Fruit fly (Drosophila melanogaster) whole organism, prepupa: ENCODE data around the gene CG43796.
A peak's percentile ranks its signal among the peaks of the same experiment; 100 is the strongest.

Experiments
- Blimp-1 ChIP-seq: fragments of 200-800 bp; sonication (Bioruptor generic); optimal IDR thresholded peaks from 3 replicates; lab custom pipeline; 2017; ENCODE audit warnings: missing biosample characterization, missing genetic modification characterization, mild to moderate bottlenecking, moderate library complexity, missing genetic modification reagents
- CG10631 ChIP-seq: fragments of 200-800 bp; sonication (Bioruptor generic); optimal IDR thresholded peaks from 2 replicates; lab custom pipeline; 2016; ENCODE audit warnings: missing biosample characterization, missing genetic modification characterization
- CG10669 ChIP-seq: fragments of 200-800 bp; sonication (Bioruptor generic); optimal IDR thresholded peaks from 3 replicates; lab custom pipeline; 2018; ENCODE audit warnings: missing biosample characterization, mild to moderate bottlenecking, missing genetic modification characterization, moderate library complexity
- CG11294 ChIP-seq: fragments of 200-800 bp; sonication (Bioruptor generic); IDR thresholded peaks from 2 replicates; pipeline ENCODE4 v1.3.6; 2022; ENCODE audit warnings: missing biosample characterization, missing genetic modification characterization
- CG11762 ChIP-seq: fragments of 200-800 bp; sonication (Bioruptor generic); optimal IDR thresholded peaks from 3 replicates; lab custom pipeline; 2016; ENCODE audit warnings: missing biosample characterization, missing genetic modification characterization; ENCODE audit not compliant: insufficient read depth
- CG15336 ChIP-seq: fragments of 200-800 bp; sonication (Bioruptor generic); IDR thresholded peaks from 2 replicates; pipeline ENCODE4 v1.3.6; 2022; ENCODE audit warnings: missing biosample characterization, missing genetic modification characterization
- CG1621 ChIP-seq: fragments of 200-800 bp; sonication (Bioruptor generic); optimal IDR thresholded peaks from 3 replicates; lab custom pipeline; 2018; ENCODE audit warnings: missing biosample characterization, mild to moderate bottlenecking, missing genetic modification characterization
- CG3032 ChIP-seq: fragments of 200-800 bp; optimal IDR thresholded peaks from 2 replicates; lab custom pipeline; 2019; ENCODE audit warnings: missing biosample characterization, mild to moderate bottlenecking, missing genetic modification characterization, moderate library complexity
- CG31627 ChIP-seq: fragments of 200-800 bp; sonication (Bioruptor generic); optimal IDR thresholded peaks from 3 replicates; lab custom pipeline; 2016; ENCODE audit warnings: missing biosample characterization, missing genetic modification characterization
- CG34406 ChIP-seq: fragments of 200-800 bp; sonication (Bioruptor generic); optimal IDR thresholded peaks from 3 replicates; lab custom pipeline; 2016; ENCODE audit warnings: missing biosample characterization, missing genetic modification characterization
- CG3919 ChIP-seq: fragments of 200-800 bp; sonication (Bioruptor generic); optimal IDR thresholded peaks from 3 replicates; lab custom pipeline; 2016; ENCODE audit warnings: missing biosample characterization, missing genetic modification characterization
- CG6276 ChIP-seq: fragments of 200-800 bp; sonication (Bioruptor generic); optimal IDR thresholded peaks from 2 replicates; lab custom pipeline; 2017; ENCODE audit warnings: missing biosample characterization, mild to moderate bottlenecking, missing genetic modification characterization
- CG6792 ChIP-seq: fragments of 200-800 bp; sonication (Bioruptor generic); optimal IDR thresholded peaks from 3 replicates; lab custom pipeline; 2016; ENCODE audit warnings: missing biosample characterization, missing genetic modification characterization
- CG6808 ChIP-seq: fragments of 200-800 bp; sonication (Bioruptor generic); optimal IDR thresholded peaks from 3 replicates; lab custom pipeline; 2017; ENCODE audit warnings: missing biosample characterization, missing genetic modification characterization, mild to moderate bottlenecking, moderate library complexity, missing genetic modification reagents
- CG7368 ChIP-seq: fragments of 200-800 bp; sonication (Bioruptor generic); optimal IDR thresholded peaks from 3 replicates; lab custom pipeline; 2016; ENCODE audit warnings: missing biosample characterization, missing genetic modification characterization
- CG8319 ChIP-seq: fragments of 200-800 bp; sonication (Bioruptor generic); optimal IDR thresholded peaks from 3 replicates; lab custom pipeline; 2016; ENCODE audit warnings: missing biosample characterization, missing genetic modification characterization
- Eip75B ChIP-seq: fragments of 200-800 bp; sonication (Bioruptor generic); optimal IDR thresholded peaks from 3 replicates; lab custom pipeline; 2016; ENCODE audit warnings: missing biosample characterization, missing genetic modification characterization
- Eip78C ChIP-seq: fragments of 200-800 bp; sonication (Bioruptor generic); peaks from one replicate; lab custom pipeline; 2016; ENCODE audit warnings: missing biosample characterization, missing genetic modification characterization
- Ets21C ChIP-seq: fragments of 200-800 bp; sonication (Bioruptor generic); optimal IDR thresholded peaks from 3 replicates; lab custom pipeline; 2016; ENCODE audit warnings: missing biosample characterization, missing genetic modification characterization
- Ets96B ChIP-seq: fragments of 200-800 bp; optimal IDR thresholded peaks from 2 replicates; lab custom pipeline; 2019; ENCODE audit warnings: missing biosample characterization, mild to moderate bottlenecking, missing genetic modification characterization, moderate library complexity
- Hr38 ChIP-seq: sonication (Bioruptor generic); optimal IDR thresholded peaks from 2 replicates; lab custom pipeline; 2016; ENCODE audit warnings: missing biosample characterization, missing genetic modification characterization
- Hr39 ChIP-seq: fragments of 200-800 bp; sonication (Bioruptor generic); optimal IDR thresholded peaks from 2 replicates; lab custom pipeline; 2016; ENCODE audit warnings: missing biosample characterization, missing genetic modification characterization
- Met ChIP-seq: fragments of 200-800 bp; sonication (Bioruptor generic); optimal IDR thresholded peaks from 3 replicates; lab custom pipeline; 2016; ENCODE audit warnings: missing biosample characterization, missing genetic modification characterization
- OdsH ChIP-seq: fragments of 200-800 bp; sonication (Bioruptor generic); optimal IDR thresholded peaks from 3 replicates; lab custom pipeline; 2016; ENCODE audit warnings: missing biosample characterization, missing genetic modification characterization
- Smox ChIP-seq: fragments of 200-800 bp; sonication (Bioruptor generic); optimal IDR thresholded peaks from 3 replicates; lab custom pipeline; 2016; ENCODE audit warnings: missing biosample characterization, missing genetic modification characterization
- Sox102F ChIP-seq: fragments of 200-800 bp; sonication (Bioruptor generic); optimal IDR thresholded peaks from 2 replicates; lab custom pipeline; 2016; ENCODE audit warnings: missing biosample characterization, mild to moderate bottlenecking, missing genetic modification characterization
- Sox14 ChIP-seq: fragments of 200-800 bp; sonication (Bioruptor generic); optimal IDR thresholded peaks from 3 replicates; lab custom pipeline; 2016; ENCODE audit warnings: missing biosample characterization, missing genetic modification characterization
- achi ChIP-seq: fragments of 200-800 bp; sonication (Bioruptor generic); optimal IDR thresholded peaks from 3 replicates; lab custom pipeline; 2016; ENCODE audit warnings: missing biosample characterization, missing genetic modification characterization
- acj6 ChIP-seq: fragments of 200-800 bp; sonication (Bioruptor generic); optimal IDR thresholded peaks from 3 replicates; lab custom pipeline; 2016; ENCODE audit warnings: missing biosample characterization, missing genetic modification characterization
- cyc ChIP-seq: fragments of 200-800 bp; sonication (Bioruptor generic); optimal IDR thresholded peaks from 3 replicates; lab custom pipeline; 2016; ENCODE audit warnings: missing biosample characterization, missing genetic modification characterization
- dac ChIP-seq: fragments of 200-800 bp; sonication (Bioruptor generic); optimal IDR thresholded peaks from 2 replicates; lab custom pipeline; 2017; ENCODE audit warnings: missing biosample characterization, mild to moderate bottlenecking, missing genetic modification characterization
- esn ChIP-seq: fragments of 200-800 bp; sonication (Bioruptor generic); optimal IDR thresholded peaks from 2 replicates; lab custom pipeline; 2016; ENCODE audit warnings: missing biosample characterization, mild to moderate bottlenecking, missing genetic modification characterization, moderate library complexity
- fd59A ChIP-seq: fragments of 200-800 bp; sonication (Bioruptor generic); optimal IDR thresholded peaks from 2 replicates; lab custom pipeline; 2017; ENCODE audit warnings: missing biosample characterization, mild to moderate bottlenecking, missing genetic modification characterization, missing genetic modification reagents
- lz ChIP-seq: fragments of 200-800 bp; sonication (Bioruptor generic); optimal IDR thresholded peaks from 3 replicates; lab custom pipeline; 2016; ENCODE audit warnings: missing biosample characterization, missing genetic modification characterization
- net ChIP-seq: fragments of 200-800 bp; sonication (Bioruptor generic); optimal IDR thresholded peaks from 3 replicates; lab custom pipeline; 2016; ENCODE audit warnings: missing biosample characterization, missing genetic modification characterization
- pdm3 ChIP-seq: fragments of 200-800 bp; sonication (Bioruptor generic); optimal IDR thresholded peaks from 3 replicates; lab custom pipeline; 2016; ENCODE audit warnings: missing biosample characterization, missing genetic modification characterization
- salr ChIP-seq, 2 experiments: fragments of 200-800 bp; sonication (Bioruptor generic); optimal IDR thresholded peaks; 3 replicates each; lab custom pipeline; 2016 to 2018; ENCODE audit warnings: missing biosample characterization in 2 of 2, missing genetic modification characterization in 2 of 2, mild to moderate bottlenecking in 1 of 2
- spab ChIP-seq: fragments of 200-800 bp; sonication (Bioruptor generic); optimal IDR thresholded peaks from 2 replicates; lab custom pipeline; 2017; ENCODE audit warnings: missing biosample characterization, mild to moderate bottlenecking, missing genetic modification characterization, missing genetic modification reagents
- ss ChIP-seq, 2 experiments: fragments of 200-800 bp; sonication (Bioruptor generic); optimal IDR thresholded peaks; 2 replicates in 1 of 2; 3 replicates in 1 of 2; lab custom pipeline; 2017 to 2018; ENCODE audit warnings: mild to moderate bottlenecking in 2 of 2, missing biosample characterization in 2 of 2, missing genetic modification characterization in 2 of 2, moderate library complexity in 1 of 2
- svp ChIP-seq: fragments of 200-800 bp; sonication (Bioruptor generic); peaks from one replicate; lab custom pipeline; 2016; ENCODE audit warnings: missing biosample characterization, missing genetic modification characterization
- topi ChIP-seq: fragments of 200-800 bp; sonication (Bioruptor generic); optimal IDR thresholded peaks from 3 replicates; lab custom pipeline; 2016; ENCODE audit warnings: missing biosample characterization, missing genetic modification characterization
- vri ChIP-seq: fragments of 200-800 bp; sonication (Bioruptor generic); optimal IDR thresholded peaks from 3 replicates; lab custom pipeline; 2016; ENCODE audit warnings: missing biosample characterization, mild to moderate bottlenecking, missing genetic modification characterization

Gene CG43796

DNA sequence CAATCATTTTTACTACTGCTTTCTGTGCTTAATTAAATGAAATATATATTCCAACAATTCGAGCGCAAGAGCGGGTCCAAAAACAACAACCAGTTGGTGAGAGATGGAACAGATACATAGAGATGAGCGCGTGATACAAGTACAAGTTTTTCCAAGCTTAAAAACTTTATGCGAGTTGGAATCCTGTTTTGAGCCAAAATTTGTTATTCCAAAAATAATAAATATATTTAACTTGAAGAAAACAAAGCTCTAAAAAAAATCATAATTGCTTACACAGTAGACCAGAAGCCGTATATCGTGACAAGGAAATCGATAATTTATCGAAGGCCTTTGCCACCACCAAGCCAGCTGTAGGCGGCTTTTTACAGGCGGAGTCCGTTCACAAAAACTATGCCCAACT is 32.6 kb downstream of the CG43796 start, which contains the start of the genes CG13097 and PIG-U (continued):
- no peak for TF ChIP-seq salr (GFP tag; optimal IDR thresholded peaks at IDR 0.05; lab: Kevin White, UChicago)
- peak; percentile 42; the same call in 1 of the 2 replicates for TF ChIP-seq CG11294 (GFP tag; lab: Robert Waterston, UW)
- TF ChIP-seq topi = peak; percentile 84
- TF ChIP-seq CG11762 (GFP tag; lab: Kevin White, UChicago) = peak; percentile 68
- peak; percentile 83 for TF ChIP-seq CG31627
- TF ChIP-seq Ets21C (GFP tag; lab: Kevin White, UChicago) = no peak
- TF ChIP-seq CG1621 = no peak
- no peak for TF ChIP-seq net (GFP tag; lab: Kevin White, UChicago)
- no peak for TF ChIP-seq Sox102F
- no peak for TF ChIP-seq Eip75B (GFP tag; lab: Kevin White, UChicago)
- TF ChIP-seq spab (GFP tag; lab: Kevin White, UChicago) = no peak
- TF ChIP-seq cyc (GFP tag; lab: Kevin White, UChicago) = peak; percentile 87
- TF ChIP-seq CG10669 (GFP tag; lab: Kevin White, UChicago) = no peak
- TF ChIP-seq CG3032 (tag; lab: Kevin White, UChicago) = peak; percentile 78
- peak; percentile 90 for TF ChIP-seq esn
- no peak for TF ChIP-seq ss (GFP tag; optimal IDR thresholded peaks at IDR 0.05; lab: Kevin White, UChicago)
- TF ChIP-seq fd59A (GFP tag; lab: Kevin White, UChicago) = peak; percentile 53
- no peak for TF ChIP-seq Hr38 (GFP tag; lab: Kevin White, UChicago)
- peak; percentile 64 for TF ChIP-seq CG34406
- no peak for TF ChIP-seq svp (GFP tag; lab: Kevin White, UChicago)
- TF ChIP-seq Smox (GFP tag; lab: Kevin White, UChicago) = peak; percentile 86
- TF ChIP-seq Hr39 (GFP tag; lab: Kevin White, UChicago) = peak; percentile 84
- no peak; the same call in 1 of the 2 replicates for TF ChIP-seq CG15336 (GFP tag; lab: Robert Waterston, UW)
- no peak for TF ChIP-seq CG7368 (GFP tag; lab: Kevin White, UChicago)
- peak; percentile 86 for TF ChIP-seq Met (GFP tag; lab: Kevin White, UChicago)
- TF ChIP-seq CG6808 = no peak
- peak; percentile 62 for TF ChIP-seq CG8319
- no peak for TF ChIP-seq Blimp-1 (GFP tag; lab: Kevin White, UChicago)

DNA sequence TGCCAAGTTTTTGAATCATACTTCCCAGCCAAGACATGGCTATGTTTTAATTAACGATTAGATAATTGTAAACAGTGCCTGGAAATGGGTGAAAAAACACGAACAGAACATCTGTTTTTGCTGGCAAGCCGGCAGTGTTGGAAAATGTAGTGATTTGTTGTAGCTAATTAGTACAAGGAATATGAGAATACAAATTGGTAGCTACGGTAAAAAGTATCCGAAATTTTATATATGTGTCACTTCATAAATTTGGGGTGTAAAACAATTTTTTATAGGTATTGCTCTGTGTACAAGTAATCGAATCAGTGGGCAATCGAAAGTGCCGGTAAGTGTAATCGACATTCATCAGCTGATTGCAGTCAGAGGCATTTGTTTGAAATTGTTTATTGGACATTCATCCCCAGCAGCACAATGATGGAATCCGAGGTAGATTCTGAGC is 35.1 kb downstream of the CG43796 start, which contains the start of the genes mRpL51 and Uba4:
Gene mRpL51, minus strand, starts transcription at position 125 of the 439 bp plus-strand sequence.
Gene Uba4, plus strand, starts transcription at position 156 of the 439 bp plus-strand sequence.
- peak; percentile 25 for TF ChIP-seq CG3032 (tag; lab: Kevin White, UChicago)
- peak; percentile 53 for TF ChIP-seq acj6
- TF ChIP-seq CG34406 = peak; percentile 39
- TF ChIP-seq dac (GFP tag; lab: Kevin White, UChicago) = no peak
- TF ChIP-seq cyc (GFP tag; lab: Kevin White, UChicago) = peak; percentile 19
- no peak for TF ChIP-seq CG10669 (GFP tag; lab: Kevin White, UChicago)
- TF ChIP-seq Hr39 (GFP tag; lab: Kevin White, UChicago) = peak; percentile 42
- peak; percentile 61 for TF ChIP-seq CG3919 (GFP tag; lab: Kevin White, UChicago)
- TF ChIP-seq topi = peak; percentile 57
- TF ChIP-seq esn = peak; percentile 69
- peak; percentile 84 for TF ChIP-seq vri (GFP tag; lab: Kevin White, UChicago)
- no peak for TF ChIP-seq Sox102F
- TF ChIP-seq CG6276 = no peak
- peak; percentile 55 for TF ChIP-seq CG31627
- TF ChIP-seq lz (GFP tag; lab: Kevin White, UChicago) = peak; percentile 45
- peak; percentile 8 for TF ChIP-seq CG11762 (GFP tag; lab: Kevin White, UChicago)
- TF ChIP-seq pdm3 = no peak
- peak; percentile 56 for TF ChIP-seq OdsH
- TF ChIP-seq Eip78C (GFP tag; lab: Kevin White, UChicago) = peak; percentile 74
- peak; percentile 46 for TF ChIP-seq CG6792 (GFP tag; lab: Kevin White, UChicago)
- TF ChIP-seq CG6808 = no peak
- no peak for TF ChIP-seq Blimp-1 (GFP tag; lab: Kevin White, UChicago)
- peak; percentile 19 for TF ChIP-seq Ets96B (tag; lab: Kevin White, UChicago)
- TF ChIP-seq Sox14 (GFP tag; lab: Kevin White, UChicago) = peak; percentile 54
- peak; percentile 41 for TF ChIP-seq CG10631 (GFP tag; lab: Kevin White, UChicago)
- TF ChIP-seq achi (GFP tag; lab: Kevin White, UChicago) = peak; percentile 59
- TF ChIP-seq, all 60 proteins: peak for 19
